Fruit fly (Drosophila melanogaster) whole organism, pupa: ENCODE results near the gene cher.

ENCODE experiments used
- CG10348 ChIP-seq: fragments of 200-800 bp; sonication (Bioruptor generic); IDR thresholded peaks from 2 replicates; pipeline ENCODE4 v1.3.6; 2022; ENCODE audit warnings: missing biosample characterization, missing genetic modification characterization
- CG12605 ChIP-seq: fragments of 200-800 bp; sonication (Bioruptor generic); IDR thresholded peaks from 2 replicates; pipeline ENCODE4 v1.3.6; 2022; ENCODE audit warnings: missing biosample characterization, missing genetic modification characterization
- CG13204 ChIP-seq: fragments of 200-800 bp; sonication (Bioruptor generic); optimal IDR thresholded peaks from 2 replicates; lab custom pipeline; 2018; ENCODE audit warnings: missing biosample characterization, mild to moderate bottlenecking, missing genetic modification characterization, moderate library complexity
- CG14655 ChIP-seq: fragments of 200-800 bp; sonication (Bioruptor generic); optimal IDR thresholded peaks from 3 replicates; lab custom pipeline; 2017; ENCODE audit warnings: mild to moderate bottlenecking, missing biosample characterization, missing genetic modification reagents, missing genetic modification characterization
- CG32121 ChIP-seq: fragments of 200-800 bp; sonication (Bioruptor generic); IDR thresholded peaks from 2 replicates; pipeline ENCODE4 v1.3.6; 2022; ENCODE audit warnings: missing biosample characterization, missing genetic modification characterization
- CG34367 ChIP-seq: fragments of 200-800 bp; sonication (Bioruptor generic); optimal IDR thresholded peaks from 2 replicates; lab custom pipeline; 2018; ENCODE audit warnings: missing biosample characterization, mild to moderate bottlenecking, missing genetic modification characterization
- CG4496 ChIP-seq: fragments of 200-800 bp; sonication (Bioruptor generic); IDR thresholded peaks from 3 replicates; pipeline ENCODE4 v1.3.6; 2022; ENCODE audit warnings: missing biosample characterization, missing genetic modification characterization
- EcR ChIP-seq: fragments of 200-800 bp; sonication (Bioruptor generic); optimal IDR thresholded peaks from 3 replicates; lab custom pipeline; 2019; ENCODE audit warnings: missing biosample characterization, missing genetic modification characterization, mild to moderate bottlenecking, moderate library complexity, missing genetic modification reagents
- Ets98B ChIP-seq: fragments of 200-800 bp; sonication (Bioruptor generic); IDR thresholded peaks from 2 replicates; pipeline ENCODE4 v1.3.6; 2022; ENCODE audit warnings: missing biosample characterization, missing genetic modification characterization
- Pif1A ChIP-seq: fragments of 200-800 bp; sonication (Bioruptor generic); optimal IDR thresholded peaks from 3 replicates; lab custom pipeline; 2016; ENCODE audit warnings: missing biosample characterization, missing genetic modification characterization
- Pif1B ChIP-seq: fragments of 200-800 bp; sonication (Bioruptor generic); optimal IDR thresholded peaks from 3 replicates; lab custom pipeline; 2016; ENCODE audit warnings: missing biosample characterization, missing genetic modification characterization
- Snoo ChIP-seq: fragments of 200-800 bp; sonication (Bioruptor generic); optimal IDR thresholded peaks from 3 replicates; lab custom pipeline; 2017; ENCODE audit warnings: missing biosample characterization, mild to moderate bottlenecking, missing genetic modification characterization, inconsistent platforms
- gl ChIP-seq: fragments of 200-800 bp; sonication (Bioruptor generic); optimal IDR thresholded peaks from 2 replicates; lab custom pipeline; 2018; ENCODE audit warnings: missing biosample characterization, mild to moderate bottlenecking, missing genetic modification characterization

dm6 chr3R:17087977-17088618 lies 37.1 kb downstream of the cher start, which contains the start of gene cal1:
- TF ChIP-seq CG12605 (GFP tag; lab: Robert Waterston, UW) (no peak), Snoo (no peak), CG32121 (no peak), CG13204 (GFP tag; lab: Kevin White, UChicago) (no peak), Pif1B (GFP tag; lab: Kevin White, UChicago) (no peak), Ets98B (no peak), CG34367 (tag; lab: Kevin White, UChicago) (no peak), EcR (no peak), gl (tag; lab: Kevin White, UChicago) (no peak), CG14655 (no peak), CG10348 (GFP tag; lab: Robert Waterston, UW) (no peak), Pif1A (no peak), CG4496 (no peak)
